Fruit fly (Drosophila melanogaster) whole organism, embryonic: Measurements from ENCODE around the gene CG5377.
A peak's percentile ranks its signal among the peaks of the same experiment; 100 is the strongest.

Experiments used
- Antp ChIP-seq: fragments of 200-800 bp; sonication (Bioruptor generic); optimal IDR thresholded peaks from 3 replicates; lab custom pipeline; 2016; ENCODE audit warnings: missing biosample characterization, missing genetic modification characterization
- Atf-2 ChIP-seq: fragments of 200-800 bp; sonication (Bioruptor generic); optimal IDR thresholded peaks from 2 replicates; lab custom pipeline; 2016; ENCODE audit warnings: missing biosample characterization, missing genetic modification characterization
- CG12299 ChIP-seq: fragments of 200-800 bp; sonication (Bioruptor generic); optimal IDR thresholded peaks from 2 replicates; lab custom pipeline; 2018; ENCODE audit warnings: missing biosample characterization, mild to moderate bottlenecking, missing genetic modification characterization
- CG12659 ChIP-seq: fragments of 200-800 bp; sonication (Bioruptor generic); optimal IDR thresholded peaks from 3 replicates; lab custom pipeline; 2017; ENCODE audit warnings: mild to moderate bottlenecking, missing biosample characterization, missing genetic modification reagents, missing genetic modification characterization
- CG13123 ChIP-seq: fragments of 200-800 bp; sonication (Bioruptor generic); optimal IDR thresholded peaks from 2 replicates; lab custom pipeline; 2016; ENCODE audit warnings: missing biosample characterization, missing genetic modification characterization
- CG13287 ChIP-seq: fragments of 200-800 bp; sonication (Bioruptor generic); IDR thresholded peaks from 2 replicates; pipeline ENCODE4 v1.3.6; 2022; ENCODE audit warnings: missing biosample characterization, missing genetic modification characterization; ENCODE audit not compliant: partially characterized antibody
- CG14050 ChIP-seq: fragments of 200-800 bp; sonication (Bioruptor generic); IDR thresholded peaks from 3 replicates; pipeline ENCODE4 v1.3.6; 2022; ENCODE audit warnings: missing biosample characterization, missing genetic modification characterization
- CG15011 ChIP-seq: fragments of 200-800 bp; sonication (Bioruptor generic); optimal IDR thresholded peaks from 3 replicates; lab custom pipeline; 2018; ENCODE audit warnings: missing biosample characterization, mild to moderate bottlenecking, missing genetic modification characterization
- CG17359 ChIP-seq: fragments of 200-800 bp; sonication (Bioruptor generic); optimal IDR thresholded peaks from 3 replicates; lab custom pipeline; 2018; ENCODE audit warnings: missing biosample characterization, mild to moderate bottlenecking, missing genetic modification characterization, moderate library complexity
- CG18764 ChIP-seq: fragments of 200-800 bp; sonication (Bioruptor generic); optimal IDR thresholded peaks from 3 replicates; lab custom pipeline; 2016; ENCODE audit warnings: missing biosample characterization, missing genetic modification characterization
- CG3726 ChIP-seq: fragments of 200-800 bp; sonication (Bioruptor generic); IDR thresholded peaks from 3 replicates; pipeline ENCODE4, ENCODE4 v1.3.6; 2022; ENCODE audit warnings: missing biosample characterization, missing genetic modification characterization
- CG42726 ChIP-seq: fragments of 200-800 bp; sonication (Bioruptor generic); IDR thresholded peaks from 2 replicates; pipeline ENCODE4 v1.3.6; 2022; ENCODE audit warnings: missing biosample characterization, missing genetic modification characterization; ENCODE audit not compliant: partially characterized antibody
- CG4328 ChIP-seq: fragments of 200-800 bp; sonication (Bioruptor generic); optimal IDR thresholded peaks from 3 replicates; lab custom pipeline; 2017; ENCODE audit warnings: missing biosample characterization, missing genetic modification reagents, missing genetic modification characterization
- CG5180 ChIP-seq: fragments of 200-800 bp; sonication (Bioruptor generic); optimal IDR thresholded peaks from 3 replicates; lab custom pipeline; 2017; ENCODE audit warnings: missing biosample characterization, missing genetic modification characterization, mild to moderate bottlenecking, moderate library complexity, missing genetic modification reagents
- CG6272 ChIP-seq: fragments of 200-800 bp; sonication (Bioruptor generic); IDR thresholded peaks from 2 replicates; pipeline ENCODE4 v1.3.6; 2022; ENCODE audit warnings: missing biosample characterization, missing genetic modification characterization
- CG8765 ChIP-seq: fragments of 200-800 bp; sonication (Bioruptor generic); IDR thresholded peaks from 2 replicates; pipeline ENCODE4 v1.3.6; 2022; ENCODE audit warnings: missing biosample characterization, missing genetic modification characterization
- CG8944 ChIP-seq: fragments of 200-800 bp; sonication (Bioruptor generic); optimal IDR thresholded peaks from 3 replicates; lab custom pipeline; 2016; ENCODE audit warnings: missing biosample characterization, missing genetic modification characterization
- D19B ChIP-seq: fragments of 200-800 bp; sonication (Bioruptor generic); optimal IDR thresholded peaks from 2 replicates; lab custom pipeline; 2017; ENCODE audit warnings: missing biosample characterization, mild to moderate bottlenecking, missing genetic modification characterization
- Ets65A ChIP-seq: fragments of 200-800 bp; sonication (Bioruptor generic); peaks from one replicate; lab custom pipeline; 2016; ENCODE audit warnings: missing biosample characterization, missing genetic modification characterization
- Fer1 ChIP-seq: fragments of 200-800 bp; sonication (Bioruptor generic); optimal IDR thresholded peaks from 2 replicates; lab custom pipeline; 2017; ENCODE audit warnings: missing biosample characterization, mild to moderate bottlenecking, missing genetic modification characterization
- GATAe ChIP-seq: fragments of 200-800 bp; sonication (Bioruptor generic); conservative IDR thresholded peaks from 2 replicates; pipeline ENCODE4 v1.3.6; 2022; ENCODE audit warnings: missing biosample characterization, missing genetic modification characterization
- Gsc ChIP-seq: fragments of 200-800 bp; sonication (Bioruptor generic); IDR thresholded peaks from 2 replicates; pipeline ENCODE4 v1.3.6; 2022; ENCODE audit warnings: missing biosample characterization, missing genetic modification characterization
- H2.0 ChIP-seq: fragments of 200-800 bp; sonication (Bioruptor generic); IDR thresholded peaks from 2 replicates; pipeline ENCODE4 v1.3.6; 2022; ENCODE audit warnings: missing biosample characterization, missing genetic modification characterization
- HLH54F ChIP-seq: fragments of 200-800 bp; sonication (Bioruptor generic); optimal IDR thresholded peaks from 3 replicates; lab custom pipeline; 2016; ENCODE audit warnings: missing biosample characterization, missing genetic modification characterization
- Hand ChIP-seq: fragments of 200-800 bp; sonication (Bioruptor generic); optimal IDR thresholded peaks from 2 replicates; lab custom pipeline; 2017; ENCODE audit warnings: mild to moderate bottlenecking, missing biosample characterization, missing genetic modification reagents, missing genetic modification characterization
- Mad ChIP-seq: fragments of 200-800 bp; sonication (Bioruptor generic); optimal IDR thresholded peaks from 2 replicates; lab custom pipeline; 2016; ENCODE audit warnings: missing biosample characterization, missing genetic modification characterization
- Mrtf ChIP-seq: fragments of 200-800 bp; sonication (Bioruptor generic); IDR thresholded peaks from 3 replicates; pipeline ENCODE4 v1.3.6; 2022; ENCODE audit warnings: missing biosample characterization, missing genetic modification characterization
- NC2β ChIP-seq: fragments of 200-800 bp; sonication (Bioruptor generic); optimal IDR thresholded peaks from 2 replicates; lab custom pipeline; 2016; ENCODE audit warnings: missing biosample characterization, missing genetic modification characterization
- Nf-YC ChIP-seq: fragments of 200-800 bp; optimal IDR thresholded peaks from 3 replicates; lab custom pipeline; 2019; ENCODE audit warnings: missing biosample characterization, mild to moderate bottlenecking, missing genetic modification characterization, moderate library complexity
- Oli ChIP-seq: fragments of 200-800 bp; sonication (Bioruptor generic); optimal IDR thresholded peaks from 2 replicates; lab custom pipeline; 2018; ENCODE audit warnings: missing biosample characterization, mild to moderate bottlenecking, missing genetic modification characterization, moderate library complexity
- Opbp ChIP-seq: fragments of 200-800 bp; sonication (Bioruptor generic); IDR thresholded peaks from 3 replicates; pipeline ENCODE4 v1.3.6; 2022; ENCODE audit warnings: missing biosample characterization, missing genetic modification characterization; ENCODE audit not compliant: partially characterized antibody
- Poxn ChIP-seq: fragments of 200-800 bp; sonication (Bioruptor generic); IDR thresholded peaks from 2 replicates; pipeline ENCODE4 v1.3.6; 2022; ENCODE audit warnings: missing biosample characterization, missing genetic modification characterization
- Six4 ChIP-seq: fragments of 200-800 bp; sonication (Bioruptor generic); optimal IDR thresholded peaks from 2 replicates; lab custom pipeline; 2016; ENCODE audit warnings: missing biosample characterization, missing genetic modification characterization
- TFAM ChIP-seq: fragments of 200-800 bp; sonication (Bioruptor generic); optimal IDR thresholded peaks from 2 replicates; lab custom pipeline; 2017; ENCODE audit warnings: missing biosample characterization, missing genetic modification characterization, inconsistent platforms
- ara ChIP-seq: fragments of 200-800 bp; sonication (Bioruptor generic); IDR thresholded peaks from 2 replicates; pipeline ENCODE4 v1.3.6; 2022; ENCODE audit warnings: missing biosample characterization, missing genetic modification characterization
- bab2 ChIP-seq: fragments of 200-800 bp; sonication (Bioruptor generic); optimal IDR thresholded peaks from 2 replicates; lab custom pipeline; 2016; ENCODE audit warnings: missing biosample characterization, missing genetic modification characterization
- bcd ChIP-seq: fragments of 200-800 bp; sonication (Bioruptor generic); optimal IDR thresholded peaks from 2 replicates; lab custom pipeline; 2017; ENCODE audit warnings: missing biosample characterization, mild to moderate bottlenecking, missing genetic modification characterization
- cas ChIP-seq: fragments of 200-800 bp; sonication (Bioruptor generic); IDR thresholded peaks from 2 replicates; pipeline ENCODE4 v1.3.6; 2022; ENCODE audit warnings: missing biosample characterization, missing genetic modification characterization
- croc ChIP-seq: fragments of 200-800 bp; sonication (Bioruptor generic); conservative IDR thresholded peaks from 3 replicates; pipeline ENCODE4 v1.3.6; 2022; ENCODE audit warnings: missing biosample characterization, missing genetic modification characterization
- crp ChIP-seq, 2 experiments: fragments of 200-800 bp; sonication (Bioruptor generic); optimal IDR thresholded peaks; 2 replicates in 1 of 2; 3 replicates in 1 of 2; lab custom pipeline; 2017; ENCODE audit warnings: missing biosample characterization in 2 of 2, missing genetic modification characterization in 2 of 2, mild to moderate bottlenecking in 1 of 2, moderate library complexity in 1 of 2
- dimm ChIP-seq: fragments of 200-800 bp; sonication (Bioruptor generic); IDR thresholded peaks from 2 replicates; pipeline ENCODE4 v1.3.6; 2022; ENCODE audit warnings: missing biosample characterization, missing genetic modification characterization
- disco-r ChIP-seq: fragments of 200-800 bp; sonication (Bioruptor generic); optimal IDR thresholded peaks from 2 replicates; lab custom pipeline; 2016; ENCODE audit warnings: missing biosample characterization, missing genetic modification characterization
- grn ChIP-seq: fragments of 200-800 bp; sonication (Bioruptor generic); optimal IDR thresholded peaks from 3 replicates; lab custom pipeline; 2017; ENCODE audit warnings: missing biosample characterization, missing genetic modification characterization
- kay ChIP-seq: fragments of 200-800 bp; sonication (Bioruptor generic); optimal IDR thresholded peaks from 2 replicates; lab custom pipeline; 2016; ENCODE audit warnings: missing biosample characterization, missing genetic modification characterization
- oc ChIP-seq: fragments of 200-800 bp; sonication (Bioruptor generic); optimal IDR thresholded peaks from 2 replicates; lab custom pipeline; 2018; ENCODE audit warnings: missing biosample characterization, mild to moderate bottlenecking, missing genetic modification characterization, moderate library complexity
- org-1 ChIP-seq: fragments of 200-800 bp; sonication (Bioruptor generic); optimal IDR thresholded peaks from 2 replicates; lab custom pipeline; 2017; ENCODE audit warnings: missing biosample characterization, missing genetic modification characterization
- otp ChIP-seq: fragments of 200-800 bp; sonication (Bioruptor generic); IDR thresholded peaks from 3 replicates; pipeline ENCODE4, ENCODE4 v1.3.6; 2022; ENCODE audit warnings: missing biosample characterization, missing genetic modification characterization
- pnt ChIP-seq: fragments of 200-800 bp; sonication (Bioruptor generic); optimal IDR thresholded peaks from 3 replicates; lab custom pipeline; 2016; ENCODE audit warnings: missing biosample characterization, missing genetic modification characterization
- stc ChIP-seq: fragments of 200-800 bp; sonication (Bioruptor generic); IDR thresholded peaks from 2 replicates; pipeline ENCODE4 v1.3.6; 2022; ENCODE audit warnings: missing biosample characterization, missing genetic modification characterization
- tgo ChIP-seq: fragments of 200-800 bp; sonication (Bioruptor generic); IDR thresholded peaks from 3 replicates; pipeline ENCODE4 v1.3.6; 2022; ENCODE audit warnings: missing biosample characterization, missing genetic modification characterization
- twi ChIP-seq: fragments of 200-800 bp; optimal IDR thresholded peaks from 2 replicates; lab custom pipeline; 2019; ENCODE audit warnings: missing biosample characterization, mild to moderate bottlenecking, missing genetic modification characterization, moderate library complexity
- wdn ChIP-seq: fragments of 200-800 bp; sonication (Bioruptor generic); IDR thresholded peaks from 2 replicates; pipeline ENCODE4 v1.3.6; 2022; ENCODE audit warnings: missing biosample characterization, missing genetic modification characterization

Gene CG5377

DNA sequence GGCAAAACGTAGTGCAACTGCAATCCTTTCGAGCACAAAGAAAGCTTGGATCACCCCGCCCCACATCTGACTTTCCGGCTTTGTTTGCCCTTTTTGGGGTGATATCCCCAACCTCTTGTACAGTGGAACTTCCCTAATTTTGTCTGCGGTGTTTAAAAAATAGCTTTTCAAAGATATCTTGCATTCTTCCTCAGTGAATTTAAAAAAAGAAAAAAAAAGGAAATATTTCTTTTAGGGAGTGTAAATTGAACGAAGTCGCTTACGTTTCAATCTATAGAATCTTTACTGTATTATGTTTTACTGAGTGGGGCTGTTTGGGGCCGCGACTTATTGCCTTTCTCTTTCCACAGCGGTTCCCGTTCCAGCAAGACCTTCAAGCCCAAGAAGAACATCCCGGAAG lies 46.3 kb downstream of the CG5377 start (continued):
- TF ChIP-seq otp = no peak
- TF ChIP-seq croc (GFP tag; lab: Robert Waterston, UW) = peak; percentile 32; the same call in 2 of the 3 replicates
- peak; percentile 4 for TF ChIP-seq CG12299 (tag; lab: Kevin White, UChicago)
- TF ChIP-seq CG8765 (GFP tag; lab: Robert Waterston, UW) = no peak
- peak; percentile 27 for TF ChIP-seq HLH54F (GFP tag; lab: Kevin White, UChicago)
- peak; percentile 26 for TF ChIP-seq kay (GFP tag; lab: Kevin White, UChicago)
- no peak for TF ChIP-seq Nf-YC (tag; lab: Kevin White, UChicago)
- TF ChIP-seq disco-r (GFP tag; lab: Kevin White, UChicago) = no peak
- no peak for TF ChIP-seq Oli (tag; lab: Kevin White, UChicago)
- TF ChIP-seq Gsc (GFP tag; lab: Robert Waterston, UW) = no peak
- TF ChIP-seq CG12659 (GFP tag; lab: Kevin White, UChicago) = peak; percentile 44
- no peak for TF ChIP-seq Hand (GFP tag; lab: Kevin White, UChicago)
- TF ChIP-seq TFAM (GFP tag; lab: Kevin White, UChicago) = no peak
- TF ChIP-seq CG17359 (tag; lab: Kevin White, UChicago) = peak; percentile 65
- TF ChIP-seq CG8944 (GFP tag; lab: Kevin White, UChicago) = peak; percentile 46
- peak; percentile 43; the same call in 1 of the 2 replicates for TF ChIP-seq ara (GFP tag; lab: Robert Waterston, UW)
- no peak for TF ChIP-seq CG18764 (GFP tag; lab: Kevin White, UChicago)
- no peak for TF ChIP-seq CG42726 (GFP tag; lab: Robert Waterston, UW)
- TF ChIP-seq GATAe (GFP tag; lab: Robert Waterston, UW) = no peak
- TF ChIP-seq CG5180 (GFP tag; lab: Kevin White, UChicago) = no peak
- no peak for TF ChIP-seq Mad
- TF ChIP-seq CG13287 (GFP tag; lab: Robert Waterston, UW) = no peak
- peak; percentile 50 for TF ChIP-seq bab2 (GFP tag; lab: Kevin White, UChicago)
- TF ChIP-seq Atf-2 (GFP tag; lab: Kevin White, UChicago) = peak; percentile 27
- peak; percentile 31 for TF ChIP-seq bcd (GFP tag; lab: Kevin White, UChicago)
- peak; percentile 74 for TF ChIP-seq H2.0
- peak; percentile 63 for TF ChIP-seq Fer1
- peak; percentile 4 for TF ChIP-seq Six4 (GFP tag; lab: Kevin White, UChicago)
- peak; percentile 80 for TF ChIP-seq stc (GFP tag; lab: Robert Waterston, UW)
- TF ChIP-seq NC2β (GFP tag; lab: Kevin White, UChicago) = no peak
- peak; percentile 56 for TF ChIP-seq Antp (GFP tag; lab: Kevin White, UChicago)
- 0 out of 2 replicates have a peak, but pooled peaks have one; percentile 48 for TF ChIP-seq CG6272
- no peak for TF ChIP-seq oc (tag; lab: Kevin White, UChicago)
- TF ChIP-seq D19B (GFP tag; lab: Kevin White, UChicago) = no peak
- TF ChIP-seq twi (tag; lab: Kevin White, UChicago) = peak; percentile 24
- no peak for TF ChIP-seq CG15011 (GFP tag; lab: Kevin White, UChicago)
- 0 out of 3 replicates have a peak, but pooled peaks have one; percentile 32 for TF ChIP-seq CG3726
- TF ChIP-seq cas (GFP tag; lab: Robert Waterston, UW) = no peak
- peak; percentile 51 for TF ChIP-seq CG14050
- TF ChIP-seq grn = no peak
- TF ChIP-seq Poxn (GFP tag; lab: Robert Waterston, UW) = 0 out of 2 replicates have a peak, but pooled peaks have one; percentile 36
- no peak for TF ChIP-seq org-1
- TF ChIP-seq dimm (GFP tag; lab: Robert Waterston, UW) = no peak
- no peak for TF ChIP-seq CG4328 (GFP tag; lab: Kevin White, UChicago)
- no peak for TF ChIP-seq CG13123 (GFP tag; lab: Kevin White, UChicago)
- TF ChIP-seq Opbp (GFP tag; lab: Robert Waterston, UW) = no peak
- TF ChIP-seq tgo (GFP tag; lab: Robert Waterston, UW) = peak; percentile 75
- TF ChIP-seq pnt (GFP tag; lab: Kevin White, UChicago) = no peak
- TF ChIP-seq Ets65A (GFP tag; lab: Kevin White, UChicago) = no peak
- TF ChIP-seq wdn (GFP tag; lab: Robert Waterston, UW) = peak; percentile 73; the same call in 1 of the 2 replicates
- TF ChIP-seq Mrtf = peak; percentile 84
- no peak for TF ChIP-seq crp (GFP tag; optimal IDR thresholded peaks at IDR 0.05; lab: Kevin White, UChicago)
